Worm (Caenorhabditis elegans): ENCODE measurements around the gene his-69.

his-69 gene

DNA sequence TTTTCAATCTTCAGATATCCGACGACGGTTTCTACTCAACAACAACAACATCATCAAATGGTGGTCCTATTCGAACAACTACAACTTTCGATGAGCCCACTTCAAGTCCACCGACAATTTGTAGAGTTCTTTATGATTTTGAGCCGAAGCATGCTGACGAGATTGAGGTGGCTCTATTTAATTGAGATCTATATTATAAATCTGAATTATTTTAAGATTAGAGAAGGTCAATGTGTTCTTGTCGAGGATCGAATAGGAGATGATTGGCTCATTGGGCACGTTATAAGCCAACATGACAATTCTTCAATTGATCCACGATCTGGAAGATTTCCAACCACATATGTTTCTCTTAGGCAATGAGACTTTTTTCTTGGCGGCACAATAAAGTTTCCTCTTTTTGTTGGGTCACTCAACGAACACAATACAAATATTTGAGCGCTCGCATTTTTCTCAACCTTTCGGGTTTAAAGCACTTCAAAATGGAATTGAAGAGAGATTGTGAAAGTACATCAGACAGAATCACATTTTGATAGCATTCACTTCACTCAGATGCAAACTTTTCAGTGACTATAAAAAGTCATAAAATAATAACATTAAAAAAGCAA, 43.1 kb downstream of the his-69 start:
- TF ChIP-seq unc-39 (tag; optimal IDR thresholded peaks at IDR 0.05) = no peak
- TF ChIP-seq ceh-16 (tag; optimal IDR thresholded peaks at IDR 0.05) = no peak
- TF ChIP-seq mml-1 (tag; optimal IDR thresholded peaks at IDR 0.05) = no peak
- TF ChIP-seq skn-1 (tag; optimal IDR thresholded peaks at IDR 0.05) = no peak
- no peak for TF ChIP-seq fos-1 (tag; optimal IDR thresholded peaks at IDR 0.05)
- peak; percentile 40 for TF ChIP-seq ceh-28 (tag; optimal IDR thresholded peaks at IDR 0.05)
- TF ChIP-seq elt-1 (tag; optimal IDR thresholded peaks at IDR 0.05) = no peak
- peak; percentile 33 for TF ChIP-seq ceh-82 (tag; optimal IDR thresholded peaks at IDR 0.05)
- TF ChIP-seq ztf-4 (tag; optimal IDR thresholded peaks at IDR 0.05) = peak; percentile 57
- TF ChIP-seq pha-4 (tag; optimal IDR thresholded peaks at IDR 0.05) = peak; percentile 60
- TF ChIP-seq nhr-77 (tag; optimal IDR thresholded peaks at IDR 0.05) = no peak
- no peak for TF ChIP-seq ZK546.5 (tag; optimal IDR thresholded peaks at IDR 0.05)
- TF ChIP-seq fkh-2 (tag; optimal IDR thresholded peaks at IDR 0.05) = no peak
- TF ChIP-seq ama-1 (optimal IDR thresholded peaks at IDR 0.05) = peak; percentile 72
- no peak for TF ChIP-seq hmg-11 (tag; optimal IDR thresholded peaks at IDR 0.05)
- TF ChIP-seq nhr-25 (tag; optimal IDR thresholded peaks at IDR 0.05) = no peak
- TF ChIP-seq aly-2 (tag; optimal IDR thresholded peaks at IDR 0.05) = peak; percentile 90
- TF ChIP-seq R02D3.7 (tag; optimal IDR thresholded peaks at IDR 0.05) = no peak
- TF ChIP-seq nhr-12 (tag; optimal IDR thresholded peaks at IDR 0.05) = no peak
- no peak for TF ChIP-seq daf-12 (tag; optimal IDR thresholded peaks at IDR 0.05)
- no peak for TF ChIP-seq ztf-11 (tag; optimal IDR thresholded peaks at IDR 0.05)
- peak; percentile 7 for TF ChIP-seq elt-2 (tag; optimal IDR thresholded peaks at IDR 0.05)
- no peak for TF ChIP-seq zag-1 (tag; optimal IDR thresholded peaks at IDR 0.05)
- no peak for TF ChIP-seq nhr-11 (tag; optimal IDR thresholded peaks at IDR 0.05)
- no peak for TF ChIP-seq ceh-9 (tag; optimal IDR thresholded peaks at IDR 0.05)
- no peak for TF ChIP-seq eor-1 (tag; optimal IDR thresholded peaks at IDR 0.05)
- TF ChIP-seq nhr-237 (tag; optimal IDR thresholded peaks at IDR 0.05) = no peak
- no peak for TF ChIP-seq nhr-67 (tag; optimal IDR thresholded peaks at IDR 0.05)
- peak; percentile 10 for TF ChIP-seq egl-27 (tag; optimal IDR thresholded peaks at IDR 0.05)
- TF ChIP-seq nhr-28 (tag; optimal IDR thresholded peaks at IDR 0.05) = no peak
- peak; percentile 48 for TF ChIP-seq jun-1 (tag; optimal IDR thresholded peaks at IDR 0.05)
- TF ChIP-seq mdl-1 (tag; optimal IDR thresholded peaks at IDR 0.05) = no peak
- TF ChIP-seq egl-5 (tag; optimal IDR thresholded peaks at IDR 0.05) = no peak
- TF ChIP-seq nfya-1 (tag; optimal IDR thresholded peaks at IDR 0.05; ENCODE audit: insufficient read depth) = no peak
- no peak for TF ChIP-seq nhr-76 (tag; optimal IDR thresholded peaks at IDR 0.05)
- TF ChIP-seq nhr-43 (tag; optimal IDR thresholded peaks at IDR 0.05; ENCODE audit: poor library complexity, severe bottlenecking) = peak; percentile 52
- TF ChIP-seq tbx-2 (tag; optimal IDR thresholded peaks at IDR 0.05) = peak; percentile 17
- no peak for TF ChIP-seq pqm-1 (tag; optimal IDR thresholded peaks at IDR 0.05)
- peak; percentile 57 for TF ChIP-seq nhr-23 (tag; optimal IDR thresholded peaks at IDR 0.05)
- no peak for TF ChIP-seq lin-39 (tag; optimal IDR thresholded peaks at IDR 0.05)
- TF ChIP-seq lin-15B (tag; optimal IDR thresholded peaks at IDR 0.05) = no peak
- TF ChIP-seq snpc-4 (tag; optimal IDR thresholded peaks at IDR 0.05) = no peak
- TF ChIP-seq unc-62 (GFP tag; optimal IDR thresholded peaks at IDR 0.05) = no peak
- TF ChIP-seq lsy-12 (tag; optimal IDR thresholded peaks at IDR 0.05) = peak; percentile 26
- TF ChIP-seq fkh-10 (GFP tag; optimal IDR thresholded peaks at IDR 0.05) = no peak
- TF ChIP-seq elt-3 (tag; optimal IDR thresholded peaks at IDR 0.05) = no peak
- no peak for TF ChIP-seq sea-2 (GFP tag; optimal IDR thresholded peaks at IDR 0.05)

Data from whole organism, L3 larva.